Worm (Caenorhabditis elegans) whole organism, young adult: ENCODE results near the gene Y51H4A.938.

ENCODE experiments used
- F37B4.10 ChIP-seq: fragments of 200-800 bp; sonication (Bioruptor generic); IDR thresholded peaks from 2 replicates; pipeline ENCODE4 v1.3.6; 2022; ENCODE audit warnings: missing genetic modification characterization, missing compliant biosample characterization
- F49E8.2 ChIP-seq: sonication (generic microtip); optimal IDR thresholded peaks from 3 replicates; lab custom pipeline; 2017; ENCODE audit warnings: missing genetic modification characterization, mild to moderate bottlenecking, missing compliant biosample characterization, antibody characterized with exemption, moderate library complexity; ENCODE audit not compliant: insufficient read depth
- aptf-2 ChIP-seq: fragments of 200-800 bp; sonication (Bioruptor generic); conservative IDR thresholded peaks from 2 replicates; pipeline ENCODE4 v1.3.6; 2022; ENCODE audit warnings: missing genetic modification reagents, missing genetic modification characterization, missing compliant biosample characterization
- attf-3 ChIP-seq: fragments of 200-800 bp; sonication (Bioruptor generic); conservative IDR thresholded peaks from 2 replicates; pipeline ENCODE4 v1.3.6; 2022; ENCODE audit warnings: missing genetic modification reagents, missing genetic modification characterization, missing compliant biosample characterization
- lin-26 ChIP-seq: fragments of 200-800 bp; sonication (Bioruptor generic); IDR thresholded peaks from 2 replicates; pipeline ENCODE4 v1.3.6; 2022; ENCODE audit warnings: missing genetic modification reagents, missing genetic modification characterization, missing compliant biosample characterization
- nfya-1 ChIP-seq: sonication (generic microtip); optimal IDR thresholded peaks from 2 replicates; lab custom pipeline; 2017; ENCODE audit warnings: antibody characterized with exemption, missing compliant biosample characterization, missing genetic modification characterization, borderline replicate concordance; ENCODE audit not compliant: insufficient read depth
- nhr-27 ChIP-seq: fragments of 200-800 bp; sonication (Bioruptor generic); optimal IDR thresholded peaks from 2 replicates; lab custom pipeline; 2018; ENCODE audit warnings: mild to moderate bottlenecking, missing genetic modification characterization, moderate library complexity, missing compliant biosample characterization
- pha-4 ChIP-seq: fragments of 150-350 bp; sonication (generic microtip); optimal IDR thresholded peaks from 2 replicates; lab custom pipeline; 2014; ENCODE audit warnings: missing biosample characterization, missing genetic modification reagents, missing genetic modification characterization
- rpc-1 ChIP-seq, 2 experiments: fragments of 150-350 bp in 1 of 2; sonication (generic microtip) in 1 of 2; optimal IDR thresholded peaks; 2 replicates each; lab custom pipeline; 2014 to 2018; ENCODE audit warnings: missing biosample characterization in 1 of 2, missing genetic modification characterization in 1 of 2, missing genetic modification reagents in 1 of 2, missing genotype in 1 of 2
- sdz-38 ChIP-seq: sonication (generic microtip); optimal IDR thresholded peaks from 2 replicates; lab custom pipeline; 2016; ENCODE audit warnings: missing genotype, missing genetic modification characterization, missing compliant biosample characterization
- snpc-4 ChIP-seq, 5 experiments: fragments of 150-350 bp in 1 of 5; sonication (generic microtip) in 4 of 5; optimal IDR thresholded peaks; 2 replicates each; lab custom pipeline; 2014 to 2018; ENCODE audit warnings: missing genetic modification characterization in 5 of 5, missing biosample characterization in 3 of 5, antibody characterized with exemption in 2 of 5, mild to moderate bottlenecking in 2 of 5, missing compliant biosample characterization in 2 of 5, missing genotype in 2 of 5, moderate library complexity in 2 of 5, missing genetic modification reagents in 1 of 5

DNA sequence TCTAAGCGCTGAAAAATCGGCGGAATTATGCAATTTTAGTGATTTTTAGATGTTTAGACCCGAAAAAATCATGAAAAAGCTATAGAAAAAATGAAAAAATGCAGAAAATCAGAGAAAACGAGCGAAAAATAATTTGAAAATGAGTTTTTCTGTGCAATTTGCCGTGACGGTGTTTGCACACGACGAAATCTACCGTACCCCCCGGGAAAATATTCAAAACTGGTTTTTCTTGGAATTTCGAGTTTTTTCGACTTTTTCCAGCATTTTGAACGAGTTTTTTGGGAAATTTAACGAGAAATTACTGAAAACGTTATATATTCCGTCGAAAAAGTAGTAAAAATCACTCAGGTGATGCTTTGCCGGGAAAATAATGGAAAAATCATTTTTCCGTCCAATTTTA is 21.4 kb downstream of the Y51H4A.938 start:
- TF ChIP-seq F49E8.2 (tag; lab: Kevin White, UChicago) (no peak), aptf-2 (GFP tag; lab: Robert Waterston, UW) (no peak), nfya-1 (tag; lab: Kevin White, UChicago) (no peak), lin-26 (GFP tag; lab: Robert Waterston, UW) (no peak), rpc-1 (optimal IDR thresholded peaks at IDR 0.05; lab: Kevin White, UChicago) (no peak), rpc-1 (tag; optimal IDR thresholded peaks at IDR 0.05; lab: Kevin White, UChicago) (no peak), attf-3 (GFP tag; lab: Robert Waterston, UW) (no peak), F37B4.10 (GFP tag; lab: Robert Waterston, UW) (no peak), snpc-4 (GFP tag; optimal IDR thresholded peaks at IDR 0.05; lab: Kevin White, UChicago) (peak; percentile 71), snpc-4 (tag; optimal IDR thresholded peaks at IDR 0.05; lab: Kevin White, UChicago) (peak in 3 of 4 experiments; percentile 71 to 83 (median 75)), pha-4 (tag; lab: Kevin White, UChicago) (no peak), nhr-27 (tag; lab: Kevin White, UChicago) (no peak), sdz-38 (tag; lab: Kevin White, UChicago) (no peak)
